Worm (Caenorhabditis elegans): Measurements from ENCODE around the gene str-260.

The str-260 gene

DNA sequence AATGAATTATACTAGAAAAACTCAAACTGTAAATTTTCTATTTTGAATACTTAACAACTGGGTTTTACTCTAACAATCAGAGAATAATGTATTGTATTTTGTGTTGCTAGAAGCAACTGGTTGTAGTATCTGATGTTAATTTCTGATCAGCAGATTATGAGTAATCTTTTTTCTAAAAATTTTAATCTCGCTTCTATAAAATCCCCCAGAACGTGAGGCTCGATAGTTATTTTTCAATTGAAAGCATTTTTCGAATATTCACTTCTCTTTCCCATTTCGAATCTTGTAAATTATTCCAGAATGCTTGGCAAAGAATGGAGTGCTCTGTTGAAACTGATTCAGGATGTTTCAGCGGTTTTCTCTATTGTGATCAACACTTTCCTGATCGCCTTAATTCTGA, 9.1 kb upstream of the str-260 start, which contains the start of gene str-227:
Gene str-227, plus strand, starts transcription at position 301 of the 400 bp plus-strand sequence.
- TF ChIP-seq pat-9 (tag; optimal IDR thresholded peaks at IDR 0.05), result no peak
- TF ChIP-seq T23F11.4 (GFP tag; optimal IDR thresholded peaks at IDR 0.05), result no peak
- TF ChIP-seq ceh-14 (tag; optimal IDR thresholded peaks at IDR 0.05), result no peak
- TF ChIP-seq ceh-2 (tag; optimal IDR thresholded peaks at IDR 0.05), result no peak
- no peak for TF ChIP-seq unc-42 (tag; optimal IDR thresholded peaks at IDR 0.05)
- no peak for TF ChIP-seq sox-4 (tag; optimal IDR thresholded peaks at IDR 0.05)
- no peak for TF ChIP-seq ceh-30 (tag; optimal IDR thresholded peaks at IDR 0.05)
- no peak for TF ChIP-seq pha-2 (tag; optimal IDR thresholded peaks at IDR 0.05)
- no peak for TF ChIP-seq pha-4 (tag; optimal IDR thresholded peaks at IDR 0.05)
- no peak for TF ChIP-seq pag-3 (tag; optimal IDR thresholded peaks at IDR 0.05; ENCODE audit: borderline replicate concordance)
- no peak for TF ChIP-seq fkh-10 (GFP tag; optimal IDR thresholded peaks at IDR 0.05)
- no peak for TF ChIP-seq pax-1 (tag; optimal IDR thresholded peaks at IDR 0.05)

DNA sequence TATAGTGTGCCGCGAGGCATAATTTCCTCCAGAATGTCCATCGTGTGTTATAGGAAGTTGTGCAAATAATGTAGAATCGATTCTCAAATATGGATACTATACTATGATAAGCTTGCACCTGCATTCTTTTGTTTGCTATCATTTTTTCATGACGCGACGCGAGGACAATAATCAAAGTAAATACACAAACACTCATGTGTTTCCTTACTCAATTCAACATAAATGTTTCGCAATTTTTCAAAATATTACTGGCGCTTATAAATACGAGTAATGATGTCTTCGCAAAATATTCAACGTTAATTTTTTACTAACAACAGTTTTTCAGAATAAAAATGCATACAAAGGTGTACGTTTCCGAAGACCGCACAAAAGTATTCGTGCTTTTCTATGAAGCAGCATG, 3.7 kb upstream of the str-260 start, which contains the start of gene irg-1:
Gene irg-1, plus strand, starts transcription at position 326 of the 400 bp plus-strand sequence.
- no peak for TF ChIP-seq ceh-2 (tag; optimal IDR thresholded peaks at IDR 0.05)
- TF ChIP-seq hlh-6 (tag; optimal IDR thresholded peaks at IDR 0.05), result no peak
- no peak for TF ChIP-seq gmeb-2 (tag; optimal IDR thresholded peaks at IDR 0.05)
- no peak for TF ChIP-seq Y22D7AL.16 (tag; optimal IDR thresholded peaks at IDR 0.05)
- no peak for TF ChIP-seq C08G9.2 (tag; optimal IDR thresholded peaks at IDR 0.05)
- no peak for TF ChIP-seq eyg-1 (tag; optimal IDR thresholded peaks at IDR 0.05)
- no peak for TF ChIP-seq hlh-15 (tag; optimal IDR thresholded peaks at IDR 0.05)
- TF ChIP-seq ama-1 (optimal IDR thresholded peaks at IDR 0.05), result no peak
- TF ChIP-seq ceh-48 (tag; optimal IDR thresholded peaks at IDR 0.05), result no peak
- no peak for TF ChIP-seq pha-2 (tag; optimal IDR thresholded peaks at IDR 0.05)
- TF ChIP-seq hlh-8 (tag; optimal IDR thresholded peaks at IDR 0.05), result no peak
- no peak for TF ChIP-seq lin-11 (tag; optimal IDR thresholded peaks at IDR 0.05)
- no peak for TF ChIP-seq nfya-1 (tag; optimal IDR thresholded peaks at IDR 0.05)
- TF ChIP-seq unc-42 (tag; optimal IDR thresholded peaks at IDR 0.05), result no peak
- TF ChIP-seq tbx-7 (tag; optimal IDR thresholded peaks at IDR 0.05), result no peak
- TF ChIP-seq ceh-22 (tag; optimal IDR thresholded peaks at IDR 0.05), result no peak

DNA sequence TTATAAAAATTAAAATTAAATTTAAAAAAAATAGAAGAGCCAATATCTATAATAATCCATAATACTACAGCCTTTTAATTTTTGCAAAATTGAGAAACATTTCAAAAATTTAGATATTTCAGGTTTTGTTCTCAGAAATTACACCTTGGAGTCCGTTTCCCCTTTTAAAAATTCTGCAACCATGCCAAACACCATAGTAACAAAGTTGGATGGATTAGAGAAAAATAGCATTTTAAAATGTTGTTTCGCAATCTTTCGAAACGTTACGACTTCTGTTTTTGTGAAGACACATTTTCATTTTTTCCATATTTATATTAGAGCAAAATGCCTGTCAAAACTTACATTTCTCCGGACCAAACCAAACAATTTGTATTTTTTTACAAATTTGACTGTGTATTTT, 2.0 kb upstream of the str-260 start, which contains the start of gene T24A6.7:
Gene T24A6.7, plus strand, starts transcription at position 301 of the 400 bp plus-strand sequence.
- TF ChIP-seq elt-2 (tag; optimal IDR thresholded peaks at IDR 0.05), result no peak

DNA sequence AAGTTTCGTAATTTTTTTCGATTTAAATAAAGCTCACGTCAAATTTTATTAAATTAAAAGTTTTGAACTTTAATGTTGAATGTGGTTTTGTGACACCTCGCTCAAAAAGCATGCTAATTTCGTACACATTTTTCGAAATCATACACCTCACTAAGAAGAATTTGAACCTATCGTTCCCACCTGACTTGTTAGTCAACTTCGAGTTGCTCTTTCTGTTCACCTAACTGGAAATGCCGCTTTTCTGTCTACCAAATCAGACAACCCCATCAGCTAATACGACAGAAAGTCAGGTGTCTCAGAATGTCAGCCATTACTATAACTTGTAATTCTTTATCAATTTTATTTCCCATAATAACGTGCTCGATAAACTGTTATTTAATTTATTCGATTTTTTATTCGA, 3.4 kb downstream of the str-260 start, which contains the start of gene srbc-66:
Gene srbc-66, plus strand, starts transcription at position 301 of the 400 bp plus-strand sequence.
- TF ChIP-seq ztf-16 (tag; optimal IDR thresholded peaks at IDR 0.05), result no peak
- TF ChIP-seq fkh-10 (GFP tag; optimal IDR thresholded peaks at IDR 0.05), result no peak
- no peak for TF ChIP-seq che-1 (tag; optimal IDR thresholded peaks at IDR 0.05)

DNA sequence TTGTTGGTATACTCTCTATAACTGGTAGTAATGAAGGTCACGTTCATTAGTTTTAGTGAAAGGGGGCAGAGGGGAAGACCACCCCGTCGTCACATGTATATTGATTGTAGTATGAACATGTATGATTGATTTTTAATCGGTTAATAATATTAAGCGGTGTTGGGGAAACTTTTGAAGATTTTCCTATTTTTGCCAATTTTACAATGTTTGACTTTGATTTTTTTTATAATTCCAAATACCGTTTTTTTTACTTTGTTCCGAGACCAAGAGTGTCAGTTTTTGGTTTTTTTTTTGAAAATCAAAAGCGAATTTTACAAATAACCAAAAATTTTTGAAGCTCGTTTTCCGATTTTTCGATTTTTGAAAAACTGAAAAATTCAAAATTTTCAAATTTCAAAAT, 8.3 kb downstream of the str-260 start, which contains the start of gene nhr-221:
Gene nhr-221, minus strand, starts transcription at position 101 of the 400 bp plus-strand sequence.
- TF ChIP-seq nfya-1 (tag; optimal IDR thresholded peaks at IDR 0.05) (no peak), ets-4 (tag; optimal IDR thresholded peaks at IDR 0.05) (no peak), sox-2 (GFP tag; IDR thresholded peaks at IDR 0.05) (no peak), pqm-1 (tag; optimal IDR thresholded peaks at IDR 0.05) (no peak), unc-86 (tag; optimal IDR thresholded peaks at IDR 0.05) (no peak), ceh-45 (GFP tag; IDR thresholded peaks at IDR 0.05) (no peak), fax-1 (tag; optimal IDR thresholded peaks at IDR 0.05) (no peak), elt-4 (tag; optimal IDR thresholded peaks at IDR 0.05) (no peak), ceh-18 (tag; optimal IDR thresholded peaks at IDR 0.05) (no peak), pat-9 (tag; optimal IDR thresholded peaks at IDR 0.05) (no peak)
